Worm (Caenorhabditis elegans): ENCODE data around the gene F01F1.15.

DNA sequence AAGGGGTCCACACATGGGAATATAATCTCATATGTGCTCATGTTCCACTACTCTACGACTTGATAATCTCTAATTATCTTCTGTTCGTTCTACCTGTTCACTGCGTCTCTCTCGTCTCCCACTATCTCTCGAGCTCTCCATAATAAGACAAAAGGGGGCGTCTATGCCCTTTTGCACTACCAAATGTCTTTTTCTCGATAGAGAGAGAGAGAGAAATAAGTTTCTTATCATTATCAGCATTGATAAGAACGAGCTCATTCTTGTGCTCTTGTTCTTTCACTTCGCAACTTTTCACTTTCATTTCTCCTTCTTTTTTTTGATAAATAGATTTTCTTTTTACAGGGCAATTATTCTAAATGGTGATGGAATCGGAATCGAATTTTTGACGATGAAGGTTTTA, 46.6 kb upstream of the F01F1.15 start:
- TF ChIP-seq hmbx-1 (tag; optimal IDR thresholded peaks at IDR 0.05) (no peak), flt-1 (GFP tag; IDR thresholded peaks at IDR 0.05) (no peak), ceh-36 (tag; optimal IDR thresholded peaks at IDR 0.05) (no peak), F13C5.2 (tag; optimal IDR thresholded peaks at IDR 0.05) (no peak), tbx-11 (GFP tag; IDR thresholded peaks at IDR 0.05) (no peak), ama-1 (optimal IDR thresholded peaks at IDR 0.05) (no peak), aly-1 (tag; optimal IDR thresholded peaks at IDR 0.05) (no peak), hmg-4 (GFP tag; optimal IDR thresholded peaks at IDR 0.05) (no peak), hnd-1 (tag; optimal IDR thresholded peaks at IDR 0.05) (no peak), ceh-13 (GFP tag; optimal IDR thresholded peaks at IDR 0.05) (no peak), B0310.2 (tag; optimal IDR thresholded peaks at IDR 0.05) (no peak)
